Worm (Caenorhabditis elegans) whole organism, L1 larva: ENCODE measurements around the gene fmo-3.
A peak's percentile ranks its signal among the peaks of the same experiment; 100 is the strongest.

ENCODE experiments used
- C16A3.4 ChIP-seq: fragments of 150-350 bp; optimal IDR thresholded peaks from 2 replicates; lab custom pipeline; 2014; ENCODE audit warnings: missing biosample characterization, missing genetic modification characterization
- Y116A8C.19 ChIP-seq: sonication (generic microtip); optimal IDR thresholded peaks from 2 replicates; lab custom pipeline; 2016; ENCODE audit warnings: missing compliant biosample characterization, missing genetic modification characterization, borderline replicate concordance
- aly-2 ChIP-seq: fragments of 150-350 bp; optimal IDR thresholded peaks from 2 replicates; lab custom pipeline; 2014; ENCODE audit warnings: missing biosample characterization, missing genetic modification characterization
- blmp-1 ChIP-seq: fragments of 150-350 bp; optimal IDR thresholded peaks from 2 replicates; lab custom pipeline; 2014; ENCODE audit warnings: missing biosample characterization, missing genetic modification characterization
- ceh-90 ChIP-seq: sonication (generic microtip); optimal IDR thresholded peaks from 2 replicates; lab custom pipeline; 2016; ENCODE audit warnings: missing genetic modification characterization, missing compliant biosample characterization
- dpl-1 ChIP-seq, 3 experiments: fragments of 150-350 bp in 2 of 3; sonication (generic microtip) in 1 of 3; optimal IDR thresholded peaks; 2 replicates each; lab custom pipeline; 2014 to 2017; ENCODE audit warnings: missing biosample characterization in 3 of 3, missing genetic modification characterization in 3 of 3, missing genetic modification reagents in 3 of 3
- fkh-10 ChIP-seq: sonication (generic microtip); optimal IDR thresholded peaks from 2 replicates; lab custom pipeline; 2017; ENCODE audit warnings: missing biosample characterization, missing genetic modification reagents, missing genetic modification characterization
- fkh-8 ChIP-seq: sonication (generic microtip); optimal IDR thresholded peaks from 2 replicates; lab custom pipeline; 2016; ENCODE audit warnings: mild to moderate bottlenecking, missing genetic modification characterization, missing compliant biosample characterization
- grh-1 ChIP-seq: fragments of 200-800 bp; sonication (Bioruptor generic); IDR thresholded peaks from 2 replicates; pipeline ENCODE4 v1.3.6; 2022; ENCODE audit warnings: missing genetic modification reagents, missing genetic modification characterization, missing compliant biosample characterization
- hlh-4 ChIP-seq: sonication (generic microtip); optimal IDR thresholded peaks from 2 replicates; lab custom pipeline; 2016; ENCODE audit warnings: mild to moderate bottlenecking, missing genetic modification characterization, missing compliant biosample characterization
- irx-1 ChIP-seq: sonication (generic microtip); optimal IDR thresholded peaks from 2 replicates; lab custom pipeline; 2016; ENCODE audit warnings: missing genetic modification characterization, missing compliant biosample characterization
- lin-13 ChIP-seq: fragments of 150-350 bp; optimal IDR thresholded peaks from 2 replicates; lab custom pipeline; 2014; ENCODE audit warnings: missing biosample characterization, missing genetic modification reagents, missing genetic modification characterization
- lin-14 ChIP-seq: fragments of 200-800 bp; sonication (Bioruptor generic); optimal IDR thresholded peaks from 2 replicates; lab custom pipeline; 2018; ENCODE audit warnings: mild to moderate bottlenecking, missing genetic modification characterization, moderate library complexity, missing compliant biosample characterization
- lin-15B ChIP-seq: fragments of 150-350 bp; sonication (generic microtip); optimal IDR thresholded peaks from 3 replicates; lab custom pipeline; 2014; ENCODE audit warnings: missing biosample characterization, missing genetic modification characterization
- lin-35 ChIP-seq, 2 experiments: fragments of 150-350 bp; optimal IDR thresholded peaks; 2 replicates each; lab custom pipeline; 2014; ENCODE audit warnings: missing biosample characterization in 2 of 2, missing genetic modification characterization in 2 of 2, missing genetic modification reagents in 2 of 2
- lin-39 ChIP-seq: fragments of 150-350 bp; optimal IDR thresholded peaks from 2 replicates; lab custom pipeline; 2014; ENCODE audit warnings: missing biosample characterization, missing genetic modification reagents, missing genetic modification characterization
- lsy-2 ChIP-seq, 2 experiments: fragments of 150-350 bp; optimal IDR thresholded peaks; 2 replicates each; lab custom pipeline; 2014; ENCODE audit warnings: missing biosample characterization in 2 of 2, missing genetic modification characterization in 2 of 2
- mab-9 ChIP-seq: fragments of 200-800 bp; sonication (Bioruptor generic); IDR thresholded peaks from 2 replicates; pipeline ENCODE4 v1.3.6; 2022; ENCODE audit warnings: missing genetic modification reagents, missing genetic modification characterization, missing compliant biosample characterization
- mef-2 ChIP-seq: fragments of 150-350 bp; optimal IDR thresholded peaks from 2 replicates; lab custom pipeline; 2014; ENCODE audit warnings: missing biosample characterization, missing genetic modification characterization
- mep-1 ChIP-seq: fragments of 150-350 bp; optimal IDR thresholded peaks from 2 replicates; lab custom pipeline; 2014; ENCODE audit warnings: missing biosample characterization, missing genetic modification characterization
- nhr-12 ChIP-seq: sonication (generic microtip); optimal IDR thresholded peaks from 2 replicates; lab custom pipeline; 2017; ENCODE audit warnings: missing biosample characterization, missing genetic modification characterization
- nhr-20 ChIP-seq: sonication (generic microtip); optimal IDR thresholded peaks from 2 replicates; lab custom pipeline; 2016; ENCODE audit warnings: mild to moderate bottlenecking, missing genetic modification characterization, missing compliant biosample characterization
- nhr-28 ChIP-seq: fragments of 150-350 bp; optimal IDR thresholded peaks from 2 replicates; lab custom pipeline; 2014; ENCODE audit warnings: missing biosample characterization, missing genetic modification characterization
- nhr-47 ChIP-seq: sonication (generic microtip); optimal IDR thresholded peaks from 2 replicates; lab custom pipeline; 2016; ENCODE audit warnings: mild to moderate bottlenecking, missing genetic modification characterization, moderate library complexity, missing compliant biosample characterization
- nhr-71 ChIP-seq: sonication (generic microtip); optimal IDR thresholded peaks from 2 replicates; lab custom pipeline; 2016; ENCODE audit warnings: mild to moderate bottlenecking, missing genetic modification characterization, moderate library complexity, missing compliant biosample characterization
- nhr-76 ChIP-seq: sonication (generic microtip); optimal IDR thresholded peaks from 2 replicates; lab custom pipeline; 2017; ENCODE audit warnings: missing biosample characterization, missing genetic modification characterization
- nhr-77 ChIP-seq: fragments of 150-350 bp; optimal IDR thresholded peaks from 2 replicates; lab custom pipeline; 2014; ENCODE audit warnings: missing biosample characterization, missing genetic modification characterization
- nhr-85 ChIP-seq: sonication (generic microtip); peaks from one replicate; lab custom pipeline; 2016; ENCODE audit warnings: missing genetic modification characterization, inconsistent platforms, missing compliant biosample characterization
- pqm-1 ChIP-seq: sonication (generic microtip); optimal IDR thresholded peaks from 3 replicates; lab custom pipeline; 2017; ENCODE audit warnings: missing biosample characterization, missing genetic modification characterization
- rnt-1 ChIP-seq: sonication (generic microtip); optimal IDR thresholded peaks from 2 replicates; lab custom pipeline; 2016; ENCODE audit warnings: mild to moderate bottlenecking, missing genetic modification characterization, moderate library complexity, missing compliant biosample characterization
- skn-1 ChIP-seq: fragments of 150-350 bp; optimal IDR thresholded peaks from 2 replicates; lab custom pipeline; 2014; ENCODE audit warnings: missing biosample characterization, missing genetic modification characterization
- snpc-4 ChIP-seq: fragments of 150-350 bp; optimal IDR thresholded peaks from 2 replicates; lab custom pipeline; 2014; ENCODE audit warnings: missing biosample characterization, missing genetic modification characterization
- snu-23 ChIP-seq: sonication (generic microtip); optimal IDR thresholded peaks from 2 replicates; lab custom pipeline; 2016; ENCODE audit warnings: missing genetic modification characterization, missing compliant biosample characterization
- sptf-1 ChIP-seq: fragments of 150-350 bp; optimal IDR thresholded peaks from 2 replicates; lab custom pipeline; 2014; ENCODE audit warnings: missing biosample characterization, missing genetic modification characterization
- swsn-7 ChIP-seq: sonication (generic microtip); optimal IDR thresholded peaks from 2 replicates; lab custom pipeline; 2016; ENCODE audit warnings: missing genetic modification characterization, missing compliant biosample characterization
- tbx-2 ChIP-seq: sonication (generic microtip); optimal IDR thresholded peaks from 2 replicates; lab custom pipeline; 2016; ENCODE audit warnings: missing genetic modification characterization, missing compliant biosample characterization
- tlp-1 ChIP-seq: fragments of 150-350 bp; optimal IDR thresholded peaks from 2 replicates; lab custom pipeline; 2014; ENCODE audit warnings: missing biosample characterization, missing genetic modification characterization
- unc-130 ChIP-seq: fragments of 150-350 bp; optimal IDR thresholded peaks from 2 replicates; lab custom pipeline; 2017; ENCODE audit warnings: missing biosample characterization, missing genetic modification characterization, inconsistent platforms
- unc-30 ChIP-seq: sonication (generic microtip); optimal IDR thresholded peaks from 2 replicates; lab custom pipeline; 2017; ENCODE audit warnings: missing biosample characterization, missing genetic modification characterization
- unc-86 ChIP-seq: sonication (generic microtip); optimal IDR thresholded peaks from 2 replicates; lab custom pipeline; 2016; ENCODE audit warnings: missing genetic modification characterization, missing compliant biosample characterization
- unc-98 ChIP-seq: fragments of 200-800 bp; sonication (Bioruptor generic); IDR thresholded peaks from 2 replicates; pipeline ENCODE4 v1.3.6; 2022; ENCODE audit warnings: missing genetic modification characterization, missing compliant biosample characterization
- xbp-1 ChIP-seq: sonication (generic microtip); optimal IDR thresholded peaks from 2 replicates; lab custom pipeline; 2016; ENCODE audit warnings: missing genetic modification characterization, missing compliant biosample characterization

The fmo-3 gene

DNA sequence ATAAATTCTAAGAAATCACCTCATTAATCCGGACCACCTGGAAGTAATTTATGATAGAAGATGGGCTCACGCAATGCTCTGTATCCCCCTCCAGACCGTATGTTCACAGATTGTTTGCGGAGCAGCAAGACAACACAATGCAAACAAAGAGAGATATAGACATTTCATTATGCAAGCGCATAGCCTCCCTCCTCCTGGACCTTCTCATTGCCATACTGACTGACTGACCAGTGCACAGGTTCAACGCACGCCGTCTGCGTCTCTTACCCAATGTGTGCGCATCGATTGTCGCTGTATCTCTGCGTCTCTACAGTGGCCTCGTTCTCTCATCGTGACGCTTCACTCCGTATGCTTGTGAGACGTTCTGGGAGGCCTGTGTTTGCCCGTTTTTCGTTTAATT lies 42.8 kb upstream of the fmo-3 start (continued):
- peak; percentile 29 for TF ChIP-seq xbp-1 (tag; lab: Kevin White, UChicago)
- no peak for TF ChIP-seq pqm-1 (tag; lab: Kevin White, UChicago)
- TF ChIP-seq snpc-4 (tag; lab: Kevin White, UChicago): no peak
- TF ChIP-seq unc-86 (tag; lab: Kevin White, UChicago): peak; percentile 66
- TF ChIP-seq sptf-1: no peak
- TF ChIP-seq unc-130 (tag; lab: Kevin White, UChicago): no peak
- peak; percentile 64 for TF ChIP-seq snu-23 (GFP tag; lab: Kevin White, UChicago)
- no peak for TF ChIP-seq rnt-1 (tag; lab: Kevin White, UChicago)
- TF ChIP-seq grh-1 (GFP tag; lab: Robert Waterston, UW): no peak
- TF ChIP-seq nhr-71 (tag; lab: Kevin White, UChicago): peak; percentile 58
- no peak for TF ChIP-seq lin-39 (tag; lab: Kevin White, UChicago)
- TF ChIP-seq tbx-2 (tag; lab: Kevin White, UChicago): peak; percentile 65
- TF ChIP-seq tlp-1 (tag; lab: Kevin White, UChicago): no peak
- peak; percentile 46 to 54 for TF ChIP-seq lsy-2 (tag; optimal IDR thresholded peaks at IDR 0.05; lab: Kevin White, UChicago)
- TF ChIP-seq nhr-28 (tag; lab: Kevin White, UChicago): no peak
- TF ChIP-seq swsn-7 (tag; lab: Kevin White, UChicago): peak; percentile 53
- no peak for TF ChIP-seq aly-2 (tag; lab: Kevin White, UChicago)
- TF ChIP-seq hlh-4 (tag; lab: Kevin White, UChicago): no peak
- peak; percentile 31 to 35 (median 31) for TF ChIP-seq dpl-1 (GFP tag; optimal IDR thresholded peaks at IDR 0.05; lab: Kevin White, UChicago)
- TF ChIP-seq lin-14 (GFP tag; lab: Kevin White, UChicago): no peak
- TF ChIP-seq nhr-85 (tag; lab: Kevin White, UChicago): no peak
- TF ChIP-seq nhr-77 (tag; lab: Kevin White, UChicago): no peak
- no peak for TF ChIP-seq skn-1 (tag; lab: Kevin White, UChicago)
- TF ChIP-seq mef-2 (tag; lab: Kevin White, UChicago): no peak
- peak; percentile 25 for TF ChIP-seq nhr-20
- no peak for TF ChIP-seq fkh-10 (GFP tag; lab: Kevin White, UChicago)
- no peak for TF ChIP-seq mab-9 (GFP tag; lab: Robert Waterston, UW)
- no peak for TF ChIP-seq nhr-76
- no peak for TF ChIP-seq lin-13 (GFP tag; lab: Kevin White, UChicago)
- no peak for TF ChIP-seq irx-1
- TF ChIP-seq mep-1 (tag; lab: Kevin White, UChicago): peak; percentile 63
- TF ChIP-seq lin-15B (tag; lab: Kevin White, UChicago): no peak

DNA sequence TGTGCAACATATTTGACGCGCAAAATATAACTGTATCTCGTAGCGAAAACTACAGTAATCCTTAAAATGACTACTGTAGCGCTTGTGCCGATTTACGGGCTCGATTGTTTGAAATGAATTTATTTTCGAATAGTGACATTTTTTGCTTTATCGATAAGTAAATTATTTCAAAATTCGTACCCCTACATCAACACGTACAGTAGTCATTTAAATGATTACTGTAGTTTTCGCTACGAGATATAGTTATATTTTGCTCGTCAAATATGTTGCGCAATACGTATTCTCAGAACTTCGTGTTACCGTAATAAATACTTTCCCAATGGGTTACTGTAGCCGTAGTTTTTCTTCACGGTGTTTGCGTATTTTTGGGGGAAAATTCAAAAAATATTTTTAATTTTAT lies 41.6 kb upstream of the fmo-3 start:
- peak; percentile 59 for TF ChIP-seq nhr-85 (tag; lab: Kevin White, UChicago)
- no peak for TF ChIP-seq Y116A8C.19 (tag; lab: Kevin White, UChicago)
- no peak for TF ChIP-seq lin-14 (GFP tag; lab: Kevin White, UChicago)
- no peak for TF ChIP-seq blmp-1 (tag; lab: Kevin White, UChicago)
- no peak for TF ChIP-seq nhr-12 (tag; lab: Kevin White, UChicago)

DNA sequence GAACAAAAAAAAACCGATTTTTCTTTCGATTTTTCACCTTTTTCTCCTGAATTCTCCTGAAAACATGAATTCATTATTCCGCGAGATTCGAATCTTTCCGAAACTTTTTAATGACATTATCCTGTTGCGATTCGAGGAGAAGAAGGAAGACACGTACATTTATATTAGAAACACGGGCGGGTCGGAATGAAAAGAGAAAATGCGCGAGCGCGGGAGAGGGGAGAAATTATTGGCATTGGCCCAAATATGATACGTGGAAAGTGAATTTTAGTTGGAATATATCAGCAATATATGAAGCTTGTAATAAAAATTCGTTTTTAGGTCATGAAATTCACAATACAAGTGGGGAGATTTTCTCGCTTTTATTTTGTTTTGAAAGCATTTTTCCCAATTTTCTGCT lies 41.0 kb upstream of the fmo-3 start:
- no peak for TF ChIP-seq lin-35 (GFP tag; optimal IDR thresholded peaks at IDR 0.05; lab: Kevin White, UChicago)
- TF ChIP-seq unc-98 (GFP tag; lab: Robert Waterston, UW): no peak
- TF ChIP-seq blmp-1 (tag; lab: Kevin White, UChicago): peak; percentile 99
- no peak for TF ChIP-seq C16A3.4
- no peak for TF ChIP-seq unc-30 (tag; lab: Kevin White, UChicago)
- TF ChIP-seq tbx-2 (tag; lab: Kevin White, UChicago): no peak
- no peak for TF ChIP-seq fkh-8 (tag; lab: Kevin White, UChicago)
- no peak for TF ChIP-seq irx-1
- no peak for TF ChIP-seq ceh-90 (tag; lab: Kevin White, UChicago)
- TF ChIP-seq mep-1 (tag; lab: Kevin White, UChicago): peak; percentile 2
- TF ChIP-seq nhr-47 (tag; lab: Kevin White, UChicago): no peak
- no peak for TF ChIP-seq unc-130 (tag; lab: Kevin White, UChicago)
